Fruit fly (Drosophila melanogaster) whole organism, embryonic: ENCODE data around the gene NimB1.

Source experiments
- CG1024 ChIP-seq: fragments of 200-800 bp; sonication (Bioruptor generic); IDR thresholded peaks from 2 replicates; pipeline ENCODE4 v1.3.6; 2022; ENCODE audit warnings: missing biosample characterization, missing genetic modification characterization
- CG11085 ChIP-seq: fragments of 200-800 bp; sonication (Bioruptor generic); IDR thresholded peaks from 2 replicates; pipeline ENCODE4 v1.3.6; 2022; ENCODE audit warnings: missing biosample characterization, missing genetic modification characterization
- CG11560 ChIP-seq: fragments of 200-800 bp; sonication (Bioruptor generic); IDR thresholded peaks from 3 replicates; pipeline ENCODE4 v1.3.6; 2022; ENCODE audit warnings: missing biosample characterization, missing genetic modification characterization
- CG11696 ChIP-seq: fragments of 200-800 bp; sonication (Bioruptor generic); IDR thresholded peaks from 2 replicates; pipeline ENCODE4 v1.3.6; 2022; ENCODE audit warnings: missing biosample characterization, missing genetic modification characterization
- CG1647 ChIP-seq: fragments of 200-800 bp; sonication (Bioruptor generic); optimal IDR thresholded peaks from 3 replicates; lab custom pipeline; 2016; ENCODE audit warnings: missing biosample characterization, missing genetic modification characterization
- Mrtf ChIP-seq: fragments of 200-800 bp; sonication (Bioruptor generic); IDR thresholded peaks from 3 replicates; pipeline ENCODE4 v1.3.6; 2022; ENCODE audit warnings: missing biosample characterization, missing genetic modification characterization
- Sox102F ChIP-seq: fragments of 200-800 bp; sonication (Bioruptor generic); optimal IDR thresholded peaks from 2 replicates; lab custom pipeline; 2018; ENCODE audit warnings: missing biosample characterization, mild to moderate bottlenecking, missing genetic modification characterization, moderate library complexity
- btn ChIP-seq: fragments of 200-800 bp; sonication (Bioruptor generic); optimal IDR thresholded peaks from 2 replicates; lab custom pipeline; 2016; ENCODE audit warnings: missing biosample characterization, missing genetic modification characterization
- gsb-n ChIP-seq: fragments of 200-800 bp; sonication (Bioruptor generic); optimal IDR thresholded peaks from 3 replicates; lab custom pipeline; 2018; ENCODE audit warnings: missing biosample characterization, mild to moderate bottlenecking, missing genetic modification characterization
- pho ChIP-seq: fragments of 200-800 bp; sonication (Bioruptor generic); optimal IDR thresholded peaks from 2 replicates; lab custom pipeline; 2016; ENCODE audit warnings: missing biosample characterization, missing genetic modification characterization
- repo ChIP-seq: fragments of 200-800 bp; sonication (Bioruptor generic); optimal IDR thresholded peaks from 2 replicates; lab custom pipeline; 2016; ENCODE audit warnings: missing biosample characterization, missing genetic modification characterization
- rib ChIP-seq: fragments of 200-800 bp; sonication (Bioruptor generic); IDR thresholded peaks from 2 replicates; pipeline ENCODE4 v1.3.6; 2022; ENCODE audit warnings: missing biosample characterization, missing genetic modification characterization
- z ChIP-seq: fragments of 200-800 bp; sonication (Bioruptor generic); IDR thresholded peaks from 3 replicates; pipeline ENCODE4 v1.3.6; 2022; ENCODE audit warnings: missing biosample characterization, missing genetic modification characterization

- TF ChIP-seq CG11560 (tag; lab: Robert Waterston, UW): no peak
- no peak for TF ChIP-seq btn (GFP tag; lab: Kevin White, UChicago)
- no peak for TF ChIP-seq pho
- TF ChIP-seq CG1647 (GFP tag; lab: Kevin White, UChicago): no peak
- TF ChIP-seq Mrtf (GFP tag; lab: Robert Waterston, UW): no peak
- TF ChIP-seq CG1024 (GFP tag; lab: Robert Waterston, UW): no peak
- no peak for TF ChIP-seq gsb-n
- no peak for TF ChIP-seq repo (GFP tag; lab: Kevin White, UChicago)
- no peak for TF ChIP-seq rib (GFP tag; lab: Robert Waterston, UW)
- no peak for TF ChIP-seq Sox102F (GFP tag; lab: Kevin White, UChicago)
- no peak for TF ChIP-seq z (GFP tag; lab: Robert Waterston, UW)
- TF ChIP-seq CG11696 (GFP tag; lab: Robert Waterston, UW): no peak
- TF ChIP-seq CG11085: no peak
Measured at dm6 chr2L:13928461-13928860, 34.8 kb upstream of the NimB1 start.
